Worm (Caenorhabditis elegans): ENCODE measurements around the gene ced-3.

- TF ChIP-seq tab-1 (GFP tag; IDR thresholded peaks at IDR 0.05) (no peak), ztf-29 (GFP tag; IDR thresholded peaks at IDR 0.05) (no peak), med-1 (GFP tag; optimal IDR thresholded peaks at IDR 0.05; ENCODE audit: insufficient read depth) (no peak), T22C8.4 (GFP tag; IDR thresholded peaks at IDR 0.05) (no peak), flt-1 (GFP tag; IDR thresholded peaks at IDR 0.05) (no peak), klf-2 (GFP tag; conservative IDR thresholded peaks at IDR 0.05) (no peak), cog-1 (tag; optimal IDR thresholded peaks at IDR 0.05) (no peak)
These were observed 49.3 kb downstream of the ced-3 start, which contains the start of the genes crld-1 and msh-5 for ce11 chrIV:13154391-13155283.
